Fruit fly (Drosophila melanogaster): ENCODE measurements around the gene Rap1.

Rap1 gene

DNA sequence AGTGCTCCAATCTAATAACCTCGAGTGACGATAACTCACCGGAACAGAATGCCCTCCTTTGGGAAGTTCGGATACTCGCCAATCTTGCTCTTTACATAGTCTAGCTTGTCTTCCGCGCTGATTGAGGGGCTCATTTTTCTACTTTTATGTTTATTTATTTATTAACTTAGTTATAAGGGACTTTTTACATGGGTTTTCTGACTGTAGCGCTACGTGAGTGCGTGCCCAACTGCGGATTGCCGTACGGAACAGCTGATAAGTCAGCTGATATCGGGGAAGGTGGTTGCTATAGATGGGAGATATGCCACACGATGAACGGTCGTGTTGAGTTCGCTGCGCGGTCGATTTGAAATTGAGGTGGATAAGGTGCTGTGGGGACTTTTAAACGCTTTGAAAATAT is 22.6 kb upstream of the Rap1 start, which contains the start of gene Aprt (continued):
- TF ChIP-seq Dref (GFP tag; IDR thresholded peaks at IDR 0.05) (no peak; the same call in 1 of the 2 replicates), Sry-δ (GFP tag; optimal IDR thresholded peaks at IDR 0.05) (peak; percentile 87), trem (tag; optimal IDR thresholded peaks at IDR 0.05) (peak; percentile 54), B-H1 (GFP tag; IDR thresholded peaks at IDR 0.05) (no peak), CG11085 (GFP tag; IDR thresholded peaks at IDR 0.05) (no peak), ci (GFP tag; IDR thresholded peaks at IDR 0.05) (0 out of 3 replicates have a peak, but pooled peaks have one; percentile 19), luna (GFP tag; optimal IDR thresholded peaks at IDR 0.05) (no peak), chif (GFP tag; optimal IDR thresholded peaks at IDR 0.05) (no peak), sd (tag; optimal IDR thresholded peaks at IDR 0.05) (no peak), MESR4 (GFP tag; optimal IDR thresholded peaks at IDR 0.05) (peak; percentile 46), CG10979 (tag; optimal IDR thresholded peaks at IDR 0.05) (no peak), danr (GFP tag; IDR thresholded peaks at IDR 0.05) (no peak), CG34224 (GFP tag; IDR thresholded peaks at IDR 0.05; ENCODE audit: partially characterized antibody) (peak; percentile 94), CG18764 (GFP tag; optimal IDR thresholded peaks at IDR 0.05) (no peak), CG1233 (GFP tag; optimal IDR thresholded peaks at IDR 0.05) (no peak), Scr (GFP tag; IDR thresholded peaks at IDR 0.05; ENCODE audit: partially characterized antibody) (peak; percentile 76), onecut (GFP tag; IDR thresholded peaks at IDR 0.05) (no peak), lmd (GFP tag; IDR thresholded peaks at IDR 0.05) (no peak), Hr51 (GFP tag; optimal IDR thresholded peaks at IDR 0.05) (peak in 1 of 2 experiments; percentile 0), CG14667 (GFP tag; IDR thresholded peaks at IDR 0.05) (no peak), Ssrp (tag; optimal IDR thresholded peaks at IDR 0.05) (no peak), crp (GFP tag; optimal IDR thresholded peaks at IDR 0.05) (peak; percentile 90 to 100), vvl (GFP tag; IDR thresholded peaks at IDR 0.05) (0 out of 2 replicates have a peak, but pooled peaks have one; percentile 10), Dll (GFP tag; IDR thresholded peaks at IDR 0.05; ENCODE audit: partially characterized antibody) (peak; percentile 81), Max (GFP tag; optimal IDR thresholded peaks at IDR 0.05) (peak; percentile 8), CG8944 (GFP tag; optimal IDR thresholded peaks at IDR 0.05) (no peak), chinmo (GFP tag; IDR thresholded peaks at IDR 0.05; ENCODE audit: partially characterized antibody) (peak; percentile 63; the same call in 1 of the 4 replicates), stwl (tag; optimal IDR thresholded peaks at IDR 0.05) (peak; percentile 12), Opbp (GFP tag; IDR thresholded peaks at IDR 0.05; ENCODE audit: partially characterized antibody) (peak; percentile 86), CG8765 (GFP tag; IDR thresholded peaks at IDR 0.05) (no peak), CG14710 (tag; optimal IDR thresholded peaks at IDR 0.05) (peak; percentile 15), CG34376 (GFP tag; optimal IDR thresholded peaks at IDR 0.05) (peak; percentile 78), lola (GFP tag; optimal IDR thresholded peaks at IDR 0.05) (no peak), CG3995 (GFP tag; optimal IDR thresholded peaks at IDR 0.05) (no peak), Sox102F (GFP tag; optimal IDR thresholded peaks at IDR 0.05) (no peak), CG1602 (GFP tag; optimal IDR thresholded peaks at IDR 0.05) (no peak), pzg (GFP tag; optimal IDR thresholded peaks at IDR 0.05) (peak; percentile 76), exex (tag; optimal IDR thresholded peaks at IDR 0.05) (peak; percentile 60), CTCF (GFP tag; optimal IDR thresholded peaks at IDR 0.05) (peak; percentile 64), CG6791 (GFP tag; IDR thresholded peaks at IDR 0.05; ENCODE audit: partially characterized antibody) (peak; percentile 68; the same call in 2 of the 3 replicates), Fer2 (tag; optimal IDR thresholded peaks at IDR 0.05) (no peak), hkb (optimal IDR thresholded peaks at IDR 0.05) (no peak), hkb (GFP tag; IDR thresholded peaks at IDR 0.05) (0 out of 2 replicates have a peak, but pooled peaks have one; percentile 6), TFAM (GFP tag; optimal IDR thresholded peaks at IDR 0.05) (no peak), br (optimal IDR thresholded peaks at IDR 0.05) (no peak), CG13287 (GFP tag; IDR thresholded peaks at IDR 0.05; ENCODE audit: partially characterized antibody) (peak; percentile 91), tx (GFP tag; optimal IDR thresholded peaks at IDR 0.05) (no peak), CG6765 (GFP tag; optimal IDR thresholded peaks at IDR 0.05) (no peak), dysf (GFP tag; IDR thresholded peaks at IDR 0.05) (no peak), NfI (GFP tag; optimal IDR thresholded peaks at IDR 0.05) (no peak), grn (GFP tag; optimal IDR thresholded peaks at IDR 0.05) (peak; percentile 59)

Data from whole organism, embryonic.